Worm (Caenorhabditis elegans) whole organism, L3 larva: ENCODE measurements around the gene Y39B6A.25.

ENCODE experiments used
- R02D3.7 ChIP-seq: fragments of 150-350 bp; optimal IDR thresholded peaks from 2 replicates; lab custom pipeline; 2014; ENCODE audit warnings: missing biosample characterization, missing genetic modification characterization
- ZK546.5 ChIP-seq: sonication (generic microtip); optimal IDR thresholded peaks from 2 replicates; lab custom pipeline; 2017; ENCODE audit warnings: missing biosample characterization, missing genetic modification characterization
- elt-3 ChIP-seq, 3 experiments: fragments of 150-350 bp in 1 of 3; sonication (generic microtip) in 2 of 3; optimal IDR thresholded peaks; 2 replicates in 2 of 3; 4 replicates in 1 of 3; lab custom pipeline; 2014 to 2017; ENCODE audit warnings: missing biosample characterization in 3 of 3, missing genetic modification characterization in 3 of 3
- jun-1 ChIP-seq: fragments of 150-350 bp; optimal IDR thresholded peaks from 2 replicates; lab custom pipeline; 2014; ENCODE audit warnings: missing biosample characterization, missing genetic modification reagents, missing genetic modification characterization
- lin-15B ChIP-seq: fragments of 150-350 bp; optimal IDR thresholded peaks from 2 replicates; lab custom pipeline; 2014; ENCODE audit warnings: missing biosample characterization, missing genetic modification characterization
- lsy-12 ChIP-seq: sonication (generic microtip); optimal IDR thresholded peaks from 2 replicates; lab custom pipeline; 2016; ENCODE audit warnings: mild to moderate bottlenecking, missing genetic modification characterization, missing compliant biosample characterization
- mml-1 ChIP-seq: fragments of 150-350 bp; sonication (generic microtip); optimal IDR thresholded peaks from 3 replicates; lab custom pipeline; 2014; ENCODE audit warnings: missing biosample characterization, missing genetic modification characterization
- nhr-11 ChIP-seq: fragments of 150-350 bp; optimal IDR thresholded peaks from 2 replicates; lab custom pipeline; 2014; ENCODE audit warnings: missing biosample characterization, missing genetic modification characterization
- nhr-237 ChIP-seq: fragments of 150-350 bp; optimal IDR thresholded peaks from 2 replicates; lab custom pipeline; 2014; ENCODE audit warnings: missing biosample characterization, missing genetic modification characterization
- pha-4 ChIP-seq: fragments of 150-350 bp; optimal IDR thresholded peaks from 2 replicates; lab custom pipeline; 2014; ENCODE audit warnings: missing biosample characterization, missing genetic modification reagents, missing genetic modification characterization
- skn-1 ChIP-seq: fragments of 150-350 bp; optimal IDR thresholded peaks from 2 replicates; lab custom pipeline; 2014; ENCODE audit warnings: missing biosample characterization, missing genetic modification characterization
- snpc-4 ChIP-seq: fragments of 150-350 bp; optimal IDR thresholded peaks from 2 replicates; lab custom pipeline; 2014; ENCODE audit warnings: missing biosample characterization, missing genetic modification characterization
- unc-39 ChIP-seq: sonication (generic microtip); optimal IDR thresholded peaks from 4 replicates; lab custom pipeline; 2017; ENCODE audit warnings: missing biosample characterization, missing genetic modification characterization
- ztf-11 ChIP-seq: fragments of 150-350 bp; optimal IDR thresholded peaks from 2 replicates; lab custom pipeline; 2014; ENCODE audit warnings: missing biosample characterization, missing genetic modification characterization

- TF ChIP-seq R02D3.7 (tag; lab: Kevin White, UChicago): no peak
- no peak for TF ChIP-seq snpc-4 (tag; lab: Kevin White, UChicago)
- TF ChIP-seq jun-1: no peak
- TF ChIP-seq unc-39 (tag; lab: Kevin White, UChicago): no peak
- no peak for TF ChIP-seq lin-15B (tag; lab: Kevin White, UChicago)
- TF ChIP-seq lsy-12 (tag; lab: Kevin White, UChicago): no peak
- TF ChIP-seq nhr-11 (tag; lab: Kevin White, UChicago): no peak
- TF ChIP-seq nhr-237 (tag; lab: Kevin White, UChicago): no peak
- TF ChIP-seq mml-1 (tag; lab: Kevin White, UChicago): no peak
- TF ChIP-seq ztf-11: no peak
- TF ChIP-seq elt-3 (tag; optimal IDR thresholded peaks at IDR 0.05; lab: Kevin White, UChicago): no peak
- TF ChIP-seq pha-4 (tag; lab: Kevin White, UChicago): no peak
- TF ChIP-seq ZK546.5 (tag; lab: Kevin White, UChicago): no peak
- no peak for TF ChIP-seq skn-1 (tag; lab: Kevin White, UChicago)
These were observed at the start of gene Y39B6A.25 for ce11 chrV:19026163-19026562.
